Fruit fly (Drosophila melanogaster) whole organism, larva: ENCODE results near the gene FucTB.

Experiments
- noc ChIP-seq: fragments of 200-800 bp; sonication (Bioruptor generic); optimal IDR thresholded peaks from 3 replicates; lab custom pipeline; 2019; ENCODE audit warnings: missing biosample characterization, mild to moderate bottlenecking, missing genetic modification characterization, moderate library complexity

FucTB gene

DNA sequence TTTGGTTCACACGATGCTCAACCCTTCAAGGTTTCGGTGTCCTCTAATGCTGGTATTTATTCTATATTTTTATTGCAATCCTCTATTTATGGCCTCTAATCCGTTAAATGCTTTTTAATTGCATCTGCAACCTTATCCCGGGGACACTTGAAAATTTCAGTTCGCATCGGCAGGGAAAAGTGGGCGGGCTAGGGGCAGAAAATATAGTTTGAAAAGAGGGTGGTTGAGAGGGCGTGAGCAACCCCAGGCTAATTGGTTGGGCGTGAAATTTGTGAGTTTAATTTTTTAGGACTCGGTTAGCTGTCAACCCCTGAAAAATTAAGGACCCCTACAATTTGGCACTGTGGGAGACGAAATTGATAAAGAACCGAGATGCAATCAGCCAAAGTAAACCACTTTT lies 14.9 kb upstream of the FucTB start:
- no peak for TF ChIP-seq noc (tag; lab: Kevin White, UChicago)

DNA sequence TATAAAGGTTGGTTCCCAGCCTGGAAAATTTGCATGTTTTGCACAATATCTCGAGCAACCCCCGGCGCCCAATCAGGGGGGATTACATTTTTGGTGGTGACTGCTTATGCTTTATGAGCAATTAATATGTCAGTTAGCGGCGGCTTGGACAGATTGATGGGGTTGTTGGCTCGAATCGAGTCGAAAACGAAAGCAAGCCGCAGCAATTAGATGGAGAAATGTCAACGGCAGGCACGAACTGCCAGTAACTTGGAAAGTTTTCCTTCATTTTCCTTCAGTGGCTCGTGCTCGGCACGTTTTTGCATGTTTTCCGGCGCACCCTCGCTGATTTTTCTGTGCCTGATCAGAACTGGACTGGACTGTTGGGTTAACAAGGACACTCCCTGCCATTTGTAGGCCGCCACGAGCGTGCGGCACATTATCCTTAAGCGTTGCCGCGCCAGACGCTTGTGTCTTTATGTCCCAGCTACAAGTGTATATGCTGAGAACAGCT lies 12.0 kb upstream of the FucTB start:
- no peak for TF ChIP-seq noc (tag; lab: Kevin White, UChicago)

DNA sequence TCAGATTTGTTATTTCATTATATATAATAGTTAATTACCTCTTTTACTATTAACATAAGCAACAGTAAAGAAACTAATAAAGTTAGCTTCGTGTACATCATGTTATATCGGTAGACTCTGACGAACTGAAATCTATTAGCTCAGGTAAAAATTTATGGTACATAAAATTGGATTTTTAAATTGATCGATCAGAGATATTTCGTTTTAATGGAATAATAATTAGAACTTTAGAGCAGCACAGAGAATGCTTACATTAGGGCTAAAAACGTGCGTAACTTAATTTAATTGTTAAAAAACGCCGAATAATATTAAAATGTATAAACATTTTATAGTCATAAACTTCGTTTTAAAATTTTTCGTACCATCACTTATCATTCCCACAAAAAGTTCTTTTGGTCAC lies 9.8 kb upstream of the FucTB start, which contains the start of gene CG33723:
Gene CG33723 (minus strand): TSS at position 101 of the 400 bp plus-strand sequence.
- no peak for TF ChIP-seq noc (tag; lab: Kevin White, UChicago)

DNA sequence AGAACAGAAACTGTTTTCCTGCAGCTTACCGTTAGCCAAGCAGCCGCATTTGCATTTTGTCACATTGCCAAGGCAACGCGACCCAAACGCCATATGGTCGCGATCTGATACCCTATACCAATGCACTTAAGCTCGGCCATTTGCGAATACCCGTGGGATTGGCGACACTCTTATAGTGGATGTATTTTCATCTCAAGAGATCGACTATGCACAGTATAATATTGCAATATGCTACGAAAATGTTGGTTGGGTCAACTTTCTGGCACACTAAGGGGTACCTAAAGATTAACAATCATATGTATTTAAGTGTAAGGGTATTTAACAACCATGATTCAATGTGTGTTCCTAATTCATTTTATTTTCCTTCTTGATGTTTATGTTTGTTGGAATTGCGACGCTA lies 7.4 kb upstream of the FucTB start:
- no peak for TF ChIP-seq noc (tag; lab: Kevin White, UChicago)

DNA sequence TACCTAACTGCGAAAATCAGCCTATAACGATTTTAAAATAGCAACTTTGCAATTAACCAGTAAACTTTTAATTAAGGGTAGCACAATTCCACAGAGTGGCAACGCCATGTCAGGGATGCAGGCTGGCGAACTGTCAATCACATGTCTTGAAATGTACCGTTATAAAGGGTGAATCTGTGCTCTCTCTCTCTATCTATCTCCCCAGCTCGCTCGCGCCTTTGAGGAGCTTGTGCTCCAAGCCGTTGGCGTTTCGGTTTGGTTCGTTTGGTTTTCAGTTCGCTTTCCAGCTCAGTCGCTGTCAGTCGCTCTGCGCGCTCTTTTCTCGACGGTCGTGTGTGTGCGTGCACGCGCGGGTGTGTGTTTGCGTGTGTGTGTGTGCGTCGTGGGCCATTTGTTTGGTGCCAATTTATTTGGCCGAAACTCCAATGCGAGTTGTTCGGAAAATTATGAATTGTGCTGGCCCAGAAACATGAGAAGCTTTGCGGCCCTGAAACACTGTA lies 6.4 kb upstream of the FucTB start, which contains the start of gene numb:
Gene numb (plus strand): TSS at position 254 of the 500 bp plus-strand sequence.
- TF ChIP-seq noc (tag; lab: Kevin White, UChicago) = no peak

dm6 chr2L:9436504-9436903 lies 5.7 kb upstream of the FucTB start, which contains the start of gene RpS28-like:
RpS28-like (plus strand) TSS chr2L:9436804.
- no peak for TF ChIP-seq noc (tag; lab: Kevin White, UChicago)

DNA sequence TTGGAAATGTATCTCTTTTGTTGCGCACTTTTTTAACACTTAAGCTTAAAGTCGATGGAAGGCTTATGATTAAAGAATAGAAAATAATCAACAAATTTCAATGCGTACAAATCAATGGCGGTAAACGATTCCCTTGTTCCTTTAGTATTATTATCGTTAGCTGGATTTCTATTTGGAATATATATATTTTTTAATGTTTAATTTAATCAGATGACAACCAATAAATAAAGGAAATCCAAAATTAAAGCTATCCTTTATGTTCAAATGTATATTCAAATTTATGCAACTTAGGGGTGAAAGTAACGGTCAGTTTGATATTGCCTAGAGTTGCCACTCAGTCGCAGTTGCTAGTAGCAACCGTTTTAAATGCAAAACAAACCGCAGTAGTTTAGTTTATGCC lies 4.2 kb upstream of the FucTB start, which contains the start of gene CG3769:
Gene CG3769 (plus strand): TSS at position 301 of the 400 bp plus-strand sequence.
- TF ChIP-seq noc (tag; lab: Kevin White, UChicago) = no peak

- TF ChIP-seq noc (tag; lab: Kevin White, UChicago) = no peak
These were observed 3.3 kb downstream of the FucTB start, which contains the start of gene CG42847 for dm6 chr2L:9427570-9427969. CG42847 (plus strand) TSS chr2L:9427870.

DNA sequence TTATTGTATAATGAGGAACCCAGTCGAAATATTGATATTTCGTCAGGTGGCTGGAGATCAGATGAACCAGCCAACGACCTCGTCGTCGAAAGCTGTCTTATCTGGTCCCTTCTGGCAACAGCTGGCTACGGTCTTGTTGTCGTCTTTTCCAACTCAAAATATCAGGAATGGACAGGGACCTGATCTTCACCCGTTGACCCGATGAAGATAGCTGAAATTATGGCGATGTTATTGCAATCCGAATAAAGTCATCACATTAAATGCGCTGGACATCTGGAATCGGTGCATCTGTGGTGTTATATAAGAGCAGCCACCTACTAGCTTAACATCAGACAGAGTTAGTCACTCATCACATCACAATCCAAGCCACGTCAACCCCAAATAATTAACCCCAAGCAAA lies 4.3 kb downstream of the FucTB start, which contains the start of gene Fbp2:
Gene Fbp2 (plus strand): TSS at position 251 of the 400 bp plus-strand sequence.
- no peak for TF ChIP-seq noc (tag; lab: Kevin White, UChicago)

dm6 chr2L:9424193-9424592 lies 6.7 kb downstream of the FucTB start:
- no peak for TF ChIP-seq noc (tag; lab: Kevin White, UChicago)

DNA sequence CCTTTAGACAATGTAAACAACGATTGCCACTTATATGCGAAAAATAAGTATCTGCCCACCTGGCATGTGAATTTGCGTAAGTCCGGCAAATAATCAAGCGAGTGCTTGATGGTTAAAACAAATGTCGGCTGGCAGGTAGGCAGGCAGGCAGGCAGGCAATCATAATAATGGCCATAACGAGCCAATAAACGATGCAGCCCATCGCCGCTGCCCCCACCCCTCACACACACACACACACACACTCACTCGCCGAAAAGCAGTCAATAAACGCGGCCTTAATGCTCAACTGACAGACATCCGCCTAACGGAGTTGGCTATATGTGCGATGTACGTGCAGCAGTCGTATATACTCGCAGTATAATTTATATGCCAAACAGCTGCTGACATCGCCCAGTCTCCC lies 9.5 kb downstream of the FucTB start:
- no peak for TF ChIP-seq noc (tag; lab: Kevin White, UChicago)

DNA sequence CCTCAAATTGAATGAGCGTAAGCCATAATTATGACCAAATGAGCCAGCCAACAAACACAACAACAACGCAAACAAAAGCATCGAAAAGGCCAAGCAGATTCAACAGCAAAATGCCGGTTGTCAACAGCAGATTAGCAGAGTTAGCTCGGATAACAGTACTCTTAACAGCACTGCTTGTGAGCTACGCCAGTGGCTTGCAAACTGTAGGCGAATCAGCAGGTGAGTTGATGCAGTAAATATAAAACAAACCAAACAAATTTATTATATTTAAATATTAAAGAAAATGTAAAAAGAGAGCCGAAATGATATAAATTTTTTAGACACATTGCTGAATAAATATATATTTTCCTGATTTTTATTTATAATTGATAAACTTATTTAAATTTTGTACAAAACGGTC lies 10.2 kb downstream of the FucTB start:
- no peak for TF ChIP-seq noc (tag; lab: Kevin White, UChicago)

dm6 chr2L:9416244-9416758 lies 14.6 kb downstream of the FucTB start, which contains the start of gene Mco1:
Mco1 (plus strand) TSS chr2L:9416588.
- TF ChIP-seq noc (tag; lab: Kevin White, UChicago) = no peak

- no peak for TF ChIP-seq noc (tag; lab: Kevin White, UChicago)
These were observed 15.8 kb downstream of the FucTB start, which contains the start of gene Shawl for dm6 chr2L:9415053-9415452. Shawl (minus strand) TSS chr2L:9415156.

- TF ChIP-seq noc (tag; lab: Kevin White, UChicago) = no peak
These were observed 30.7 kb downstream of the FucTB start for dm6 chr2L:9400153-9400552.

dm6 chr2L:9397888-9398287 lies 33.0 kb downstream of the FucTB start, which contains the start of gene CG4438:
CG4438 (minus strand) TSS chr2L:9397988.
- no peak for TF ChIP-seq noc (tag; lab: Kevin White, UChicago)

- no peak for TF ChIP-seq noc (tag; lab: Kevin White, UChicago)
These were observed 34.5 kb downstream of the FucTB start for dm6 chr2L:9396396-9396795.
